Fruit fly (Drosophila melanogaster): ENCODE results near the gene Cyp4d14.

dm6 chrX:2213759-2214406 lies 38.8 kb upstream of the Cyp4d14 start, which contains the start of gene SmydA-8:
- TF ChIP-seq CG9948 (tag; optimal IDR thresholded peaks at IDR 0.05) (no peak), CG13204 (GFP tag; optimal IDR thresholded peaks at IDR 0.05) (no peak), CG10348 (GFP tag; IDR thresholded peaks at IDR 0.05) (no peak), EcR (GFP tag; optimal IDR thresholded peaks at IDR 0.05) (peak; percentile 17), CG34367 (tag; optimal IDR thresholded peaks at IDR 0.05) (no peak), CG17806 (tag; optimal IDR thresholded peaks at IDR 0.05) (no peak)

Measured in whole organism, pupa.